ENCODE assay signal across 3 worm cellular contexts in the genomic region with DNA sequence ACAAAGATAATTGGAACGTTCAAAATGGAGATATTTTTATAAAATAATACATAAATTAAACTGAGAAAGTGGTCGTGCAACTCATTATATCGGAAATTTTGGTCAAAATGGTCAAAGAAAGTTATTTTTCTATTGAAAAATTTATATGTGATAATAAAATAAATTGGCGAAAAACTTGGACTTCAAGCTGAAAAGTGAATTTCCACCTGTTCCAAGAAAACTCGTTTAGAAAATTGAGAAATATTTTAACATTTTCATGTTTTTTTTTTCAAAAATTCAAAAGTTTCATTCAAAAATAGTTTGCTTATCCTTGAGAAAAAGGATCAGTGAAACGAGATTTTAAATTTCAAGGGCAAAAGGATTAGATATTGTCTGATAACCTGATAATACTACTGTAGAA.
TF ChIP-seq lines count a peak whose summit lies in the region.

No protein-coding gene starts in this region.

TF ChIP-seq in whole organism, L1 larva, 84 proteins besides CTCF, POLR2A, EP300 and RAD21:
- TF ChIP-seq ets-5 (GFP tag; IDR thresholded peaks at IDR 0.05; lab: Robert Waterston, UW): no peak
- TF ChIP-seq nhr-20 (tag; optimal IDR thresholded peaks at IDR 0.05; lab: Kevin White, UChicago): no peak
- no peak for TF ChIP-seq efl-1 (optimal IDR thresholded peaks at IDR 0.05; lab: Kevin White, UChicago)
- no peak for TF ChIP-seq efl-1 (GFP tag; optimal IDR thresholded peaks at IDR 0.05 in 1 of 2; lab: Kevin White, UChicago)
- peak; percentile 95 for TF ChIP-seq hlh-4 (tag; optimal IDR thresholded peaks at IDR 0.05; lab: Kevin White, UChicago)
TF ChIP-seq in whole organism, L1 larva: peak in this region for 1.

TF ChIP-seq in whole organism, L4 larva, 104 proteins besides CTCF, POLR2A, EP300 and RAD21:
- peak; percentile 58 for TF ChIP-seq aha-1 (tag; lab: Kevin White, UChicago)
- TF ChIP-seq dve-1 (tag; optimal IDR thresholded peaks at IDR 0.05; lab: Kevin White, UChicago; ENCODE audit: insufficient read depth): no peak

TF ChIP-seq in whole organism, young adult, 124 proteins besides CTCF, POLR2A, EP300 and RAD21:
- TF ChIP-seq madf-3 (GFP tag; IDR thresholded peaks at IDR 0.05; lab: Robert Waterston, UW) (no peak), Y53G8AR.9 (GFP tag; conservative IDR thresholded peaks at IDR 0.05; lab: Robert Waterston, UW) (0 out of 2 replicates have a peak, but pooled peaks have one; percentile 36), F37B4.10 (GFP tag; IDR thresholded peaks at IDR 0.05; lab: Robert Waterston, UW) (no peak)
